Fruit fly (Drosophila melanogaster) whole organism, pupa: ENCODE data around the gene CG9265.
A peak's percentile ranks its signal among the peaks of the same experiment; 100 is the strongest.

Source experiments
- CG12605 ChIP-seq: fragments of 200-800 bp; sonication (Bioruptor generic); IDR thresholded peaks from 2 replicates; pipeline ENCODE4 v1.3.6; 2022; ENCODE audit warnings: missing biosample characterization, missing genetic modification characterization
- CG14655 ChIP-seq: fragments of 200-800 bp; sonication (Bioruptor generic); optimal IDR thresholded peaks from 3 replicates; lab custom pipeline; 2017; ENCODE audit warnings: mild to moderate bottlenecking, missing biosample characterization, missing genetic modification reagents, missing genetic modification characterization
- CG15710 ChIP-seq: fragments of 200-800 bp; sonication (Bioruptor generic); optimal IDR thresholded peaks from 2 replicates; lab custom pipeline; 2018; ENCODE audit warnings: missing biosample characterization, mild to moderate bottlenecking, missing genetic modification characterization, moderate library complexity
- D1 ChIP-seq: fragments of 200-800 bp; sonication (Bioruptor generic); optimal IDR thresholded peaks from 2 replicates; lab custom pipeline; 2018; ENCODE audit warnings: missing biosample characterization, mild to moderate bottlenecking, missing genetic modification characterization, moderate library complexity
- EcR ChIP-seq: fragments of 200-800 bp; sonication (Bioruptor generic); optimal IDR thresholded peaks from 3 replicates; lab custom pipeline; 2019; ENCODE audit warnings: missing biosample characterization, missing genetic modification characterization, mild to moderate bottlenecking, moderate library complexity, missing genetic modification reagents
- Ets98B ChIP-seq: fragments of 200-800 bp; sonication (Bioruptor generic); IDR thresholded peaks from 2 replicates; pipeline ENCODE4 v1.3.6; 2022; ENCODE audit warnings: missing biosample characterization, missing genetic modification characterization

DNA sequence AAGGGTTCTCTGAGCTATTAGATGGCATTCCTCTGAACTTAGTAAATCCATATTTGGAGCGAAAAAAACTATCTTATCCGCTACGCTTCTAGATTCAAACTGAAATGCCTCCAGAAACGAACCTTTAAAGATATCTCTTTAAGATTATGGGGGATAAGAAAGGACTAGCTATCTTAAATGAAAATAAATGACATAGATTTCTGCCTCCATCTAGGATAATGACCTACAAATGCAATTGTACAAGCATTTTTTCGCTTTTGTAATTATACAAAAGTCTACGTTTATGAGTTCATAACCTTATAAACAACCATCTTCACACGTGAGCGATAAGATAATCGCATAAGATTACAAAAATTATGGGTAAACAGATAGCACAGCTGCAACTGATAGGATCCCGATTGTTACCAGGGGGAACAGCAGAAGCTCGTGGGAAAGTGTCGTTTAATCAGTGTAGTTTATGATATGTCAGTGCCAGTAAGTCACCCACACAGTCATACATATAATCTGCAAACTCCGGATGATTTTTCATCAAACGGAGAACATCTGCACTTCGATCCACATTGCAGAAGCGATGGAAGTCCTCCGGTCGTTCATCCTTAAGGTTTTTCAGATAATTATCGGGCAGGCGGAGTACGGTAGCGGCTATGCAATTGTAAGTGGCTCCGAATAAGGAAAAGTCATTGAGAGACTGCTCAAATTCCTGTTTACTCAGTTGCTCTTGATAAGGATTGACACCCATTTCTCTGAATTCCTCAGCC lies 11.3 kb upstream of the CG9265 start, which contains the start of gene CG33511:
- TF ChIP-seq CG14655 (GFP tag; lab: Kevin White, UChicago) (no peak), CG15710 (tag; lab: Kevin White, UChicago) (no peak), D1 (tag; lab: Kevin White, UChicago) (no peak), Ets98B (no peak), EcR (GFP tag; lab: Kevin White, UChicago) (peak; percentile 47), CG12605 (GFP tag; lab: Robert Waterston, UW) (no peak)
